Fruit fly (Drosophila melanogaster): Measurements from ENCODE around the gene CG11656.

The CG11656 gene

DNA sequence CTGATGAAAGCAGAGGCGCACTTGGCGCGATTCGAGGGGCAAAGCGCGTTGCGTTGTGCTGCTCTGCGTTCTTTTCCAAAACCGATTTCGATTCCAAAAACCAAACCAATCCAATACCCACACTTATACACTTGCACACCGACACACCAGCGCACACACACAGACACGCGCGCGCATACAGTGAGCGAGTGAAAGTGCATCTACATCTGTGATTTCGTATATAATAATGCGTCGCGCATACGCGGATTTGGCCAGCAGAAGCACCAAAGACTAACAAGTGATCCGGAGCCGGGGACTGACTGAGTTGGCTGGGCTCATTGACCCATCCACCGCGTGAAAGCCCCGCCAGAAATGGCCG lies 11.5 kb upstream of the CG11656 start:
- TF ChIP-seq EcR (GFP tag; optimal IDR thresholded peaks at IDR 0.05), result no peak
- TF ChIP-seq usp (GFP tag; optimal IDR thresholded peaks at IDR 0.05), result no peak
- no peak for TF ChIP-seq pan (optimal IDR thresholded peaks at IDR 0.05)
- no peak for TF ChIP-seq psq (optimal IDR thresholded peaks at IDR 0.05)
- no peak for TF ChIP-seq CG8478 (optimal IDR thresholded peaks at IDR 0.05)
- TF ChIP-seq Dll (optimal IDR thresholded peaks at IDR 0.05), result no peak

DNA sequence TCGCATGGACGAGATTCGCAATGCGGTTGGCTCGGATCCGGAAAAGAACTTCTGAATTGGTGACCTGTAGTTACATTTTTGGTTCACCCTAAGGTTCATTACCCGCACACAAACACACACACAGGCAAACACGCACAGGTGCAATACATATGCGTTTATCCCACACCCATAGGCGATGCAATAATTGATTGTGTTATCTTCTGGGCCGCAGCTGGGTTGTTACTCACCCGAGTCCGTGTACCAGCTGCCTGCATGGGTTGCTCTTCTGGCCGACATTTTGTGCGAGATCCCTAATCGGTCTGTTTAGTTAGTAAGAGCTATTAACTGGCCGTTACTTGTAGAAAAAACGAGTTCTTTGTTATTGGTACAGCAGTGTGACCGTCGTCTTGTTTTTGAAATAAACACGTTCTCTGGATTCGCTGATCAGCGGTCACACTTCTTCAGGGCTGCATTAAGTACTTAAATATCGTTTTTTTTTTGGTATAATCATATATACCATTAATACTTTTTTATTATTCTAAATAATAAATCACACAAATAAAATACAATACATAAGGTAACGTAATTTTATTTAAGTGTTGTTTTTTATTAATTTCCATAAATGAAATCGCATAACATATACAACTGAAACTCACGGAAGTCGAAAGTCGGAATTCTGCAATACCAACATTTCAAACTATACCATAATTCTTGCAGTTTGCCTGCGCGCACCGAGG lies 1.4 kb downstream of the CG11656 start, which contains the start of gene CG8031:
CG8031 (minus strand) TSS at position 406 of the 716 bp plus-strand sequence.
- TF ChIP-seq Dll (optimal IDR thresholded peaks at IDR 0.05), result peak; percentile 51
- peak in 1 of 2 experiments; percentile 71 for TF ChIP-seq EcR (GFP tag; optimal IDR thresholded peaks at IDR 0.05)
- no peak for TF ChIP-seq pan (optimal IDR thresholded peaks at IDR 0.05)
- no peak for TF ChIP-seq psq (optimal IDR thresholded peaks at IDR 0.05)
- no peak for TF ChIP-seq CG8478 (optimal IDR thresholded peaks at IDR 0.05)
- TF ChIP-seq usp (GFP tag; optimal IDR thresholded peaks at IDR 0.05), result no peak

DNA sequence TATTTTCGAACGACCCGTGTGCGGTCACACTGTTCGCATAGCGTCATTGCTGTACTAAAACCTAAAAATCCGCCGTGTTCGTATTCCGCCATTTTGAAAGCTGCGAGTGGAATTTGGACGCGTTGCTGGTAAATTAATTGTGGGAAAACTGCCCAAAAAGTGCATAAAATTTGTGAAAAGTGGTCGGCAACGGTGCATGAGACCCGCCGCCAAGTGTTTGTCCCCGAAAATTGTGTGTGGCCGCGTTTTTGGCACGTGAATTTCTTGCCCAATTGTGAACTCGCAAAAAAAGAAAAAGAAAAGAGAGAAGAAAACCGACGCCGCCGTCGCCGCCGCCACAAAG lies 1.9 kb downstream of the CG11656 start, which contains the start of gene CtBP:
CtBP (plus strand) TSS at position 29 of the 343 bp plus-strand sequence.
- TF ChIP-seq EcR (GFP tag; optimal IDR thresholded peaks at IDR 0.05) (no peak), Dll (optimal IDR thresholded peaks at IDR 0.05) (no peak), CG8478 (optimal IDR thresholded peaks at IDR 0.05) (no peak), pan (optimal IDR thresholded peaks at IDR 0.05) (no peak), psq (optimal IDR thresholded peaks at IDR 0.05) (no peak), usp (GFP tag; optimal IDR thresholded peaks at IDR 0.05) (no peak)

DNA sequence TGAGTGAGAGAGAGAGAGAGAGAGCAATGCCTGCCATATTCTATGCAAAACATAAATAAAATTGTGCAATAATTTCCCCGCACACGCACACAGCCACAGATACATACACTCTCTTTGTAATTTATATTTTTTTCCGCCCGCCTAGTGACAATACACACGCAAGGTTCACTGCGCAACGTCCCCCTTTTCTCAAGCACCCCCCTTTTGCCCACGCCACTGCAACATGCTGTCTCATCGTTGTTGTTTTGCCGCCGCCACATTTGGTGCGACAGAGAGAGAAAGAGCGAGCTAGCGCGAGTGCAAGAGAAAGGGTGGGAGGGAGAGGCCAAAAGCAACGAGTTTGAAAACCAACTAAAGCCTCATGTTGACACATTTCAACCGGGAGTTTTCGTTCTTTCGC lies 2.7 kb downstream of the CG11656 start:
- TF ChIP-seq EcR (GFP tag; optimal IDR thresholded peaks at IDR 0.05) (peak in 1 of 2 experiments; percentile 3), Dll (optimal IDR thresholded peaks at IDR 0.05) (peak; percentile 29), CG8478 (optimal IDR thresholded peaks at IDR 0.05) (peak; percentile 85), pan (optimal IDR thresholded peaks at IDR 0.05) (no peak), usp (GFP tag; optimal IDR thresholded peaks at IDR 0.05) (no peak), psq (optimal IDR thresholded peaks at IDR 0.05) (no peak)

DNA sequence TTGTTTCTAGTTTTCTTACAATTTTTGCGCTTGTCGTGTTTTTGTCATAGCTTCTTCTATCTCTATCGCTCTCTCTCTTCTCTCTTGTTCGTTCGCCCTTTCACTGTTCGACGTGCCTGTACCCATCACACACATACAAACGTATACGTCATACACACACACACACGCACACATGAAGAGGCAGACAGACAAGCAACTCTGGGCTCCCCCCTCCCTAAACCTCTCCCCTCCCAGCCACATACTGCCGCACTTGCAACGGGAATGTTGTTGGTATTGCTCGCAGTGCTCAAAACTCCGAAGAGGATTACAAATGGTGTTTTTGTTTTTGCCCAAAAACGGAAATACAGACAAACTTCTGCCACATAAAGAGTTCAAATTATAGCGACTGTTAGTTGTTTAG lies 3.3 kb downstream of the CG11656 start:
- TF ChIP-seq psq (optimal IDR thresholded peaks at IDR 0.05) (no peak), EcR (GFP tag; optimal IDR thresholded peaks at IDR 0.05) (no peak), CG8478 (optimal IDR thresholded peaks at IDR 0.05) (no peak), usp (GFP tag; optimal IDR thresholded peaks at IDR 0.05) (no peak)

DNA sequence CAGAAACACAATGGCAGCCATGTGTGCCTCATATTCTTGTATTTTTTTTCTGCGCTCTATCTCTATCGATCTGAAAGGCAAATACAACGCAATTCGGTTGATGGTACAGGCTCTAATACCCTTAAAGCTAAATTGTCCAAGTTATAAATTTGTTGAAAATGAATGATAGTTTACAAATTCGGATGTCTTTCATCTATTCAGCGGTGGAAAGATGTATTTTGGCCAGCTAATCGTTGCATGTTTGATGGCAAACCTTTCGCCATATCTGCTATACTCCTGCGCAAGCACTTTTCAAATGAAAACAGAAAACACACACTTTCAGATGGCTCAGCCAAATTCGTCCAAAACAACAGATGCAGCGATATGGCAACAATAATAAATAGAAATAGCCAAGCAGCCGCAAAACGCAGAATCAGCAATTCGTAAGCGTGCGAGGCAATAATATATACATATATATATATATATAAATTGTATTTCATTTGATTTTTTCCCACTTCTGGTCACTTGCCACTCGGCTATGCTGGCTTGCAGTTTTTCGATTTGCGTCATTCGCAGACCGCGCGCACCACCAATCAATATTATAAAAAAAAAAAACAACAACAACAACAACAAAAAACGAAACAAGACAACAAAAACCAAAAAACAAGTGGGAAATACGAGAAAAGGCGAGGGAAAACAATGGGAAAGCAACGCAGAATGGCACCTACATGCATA lies 4.6 kb downstream of the CG11656 start:
- TF ChIP-seq pan (optimal IDR thresholded peaks at IDR 0.05) (no peak), psq (optimal IDR thresholded peaks at IDR 0.05) (no peak), CG8478 (optimal IDR thresholded peaks at IDR 0.05) (no peak), usp (GFP tag; optimal IDR thresholded peaks at IDR 0.05) (no peak), Dll (optimal IDR thresholded peaks at IDR 0.05) (no peak), EcR (GFP tag; optimal IDR thresholded peaks at IDR 0.05) (no peak)

DNA sequence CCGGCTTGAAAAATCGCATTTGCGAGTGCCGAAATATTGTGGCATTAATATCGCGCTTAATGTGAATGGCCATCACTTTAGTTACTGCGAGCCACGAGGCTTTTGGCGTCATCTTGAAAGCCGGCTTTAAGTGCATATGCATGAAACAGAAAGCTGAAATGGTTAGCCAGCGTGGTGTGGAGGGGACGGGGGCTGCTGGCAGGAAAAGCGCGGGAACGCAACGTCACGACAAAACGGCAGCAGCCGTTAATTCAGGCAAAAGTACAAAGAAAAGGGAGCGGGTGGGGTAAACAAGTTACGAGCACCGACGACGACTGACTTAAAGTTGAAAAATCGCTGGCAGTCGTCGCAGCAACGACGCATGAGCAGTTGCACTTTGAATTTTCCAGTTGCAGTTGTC lies 5.7 kb downstream of the CG11656 start:
- TF ChIP-seq psq (optimal IDR thresholded peaks at IDR 0.05), result no peak
- no peak for TF ChIP-seq EcR (GFP tag; optimal IDR thresholded peaks at IDR 0.05)
- no peak for TF ChIP-seq usp (GFP tag; optimal IDR thresholded peaks at IDR 0.05)
- TF ChIP-seq Dll (optimal IDR thresholded peaks at IDR 0.05), result no peak
- no peak for TF ChIP-seq CG8478 (optimal IDR thresholded peaks at IDR 0.05)
- TF ChIP-seq pan (optimal IDR thresholded peaks at IDR 0.05), result no peak

DNA sequence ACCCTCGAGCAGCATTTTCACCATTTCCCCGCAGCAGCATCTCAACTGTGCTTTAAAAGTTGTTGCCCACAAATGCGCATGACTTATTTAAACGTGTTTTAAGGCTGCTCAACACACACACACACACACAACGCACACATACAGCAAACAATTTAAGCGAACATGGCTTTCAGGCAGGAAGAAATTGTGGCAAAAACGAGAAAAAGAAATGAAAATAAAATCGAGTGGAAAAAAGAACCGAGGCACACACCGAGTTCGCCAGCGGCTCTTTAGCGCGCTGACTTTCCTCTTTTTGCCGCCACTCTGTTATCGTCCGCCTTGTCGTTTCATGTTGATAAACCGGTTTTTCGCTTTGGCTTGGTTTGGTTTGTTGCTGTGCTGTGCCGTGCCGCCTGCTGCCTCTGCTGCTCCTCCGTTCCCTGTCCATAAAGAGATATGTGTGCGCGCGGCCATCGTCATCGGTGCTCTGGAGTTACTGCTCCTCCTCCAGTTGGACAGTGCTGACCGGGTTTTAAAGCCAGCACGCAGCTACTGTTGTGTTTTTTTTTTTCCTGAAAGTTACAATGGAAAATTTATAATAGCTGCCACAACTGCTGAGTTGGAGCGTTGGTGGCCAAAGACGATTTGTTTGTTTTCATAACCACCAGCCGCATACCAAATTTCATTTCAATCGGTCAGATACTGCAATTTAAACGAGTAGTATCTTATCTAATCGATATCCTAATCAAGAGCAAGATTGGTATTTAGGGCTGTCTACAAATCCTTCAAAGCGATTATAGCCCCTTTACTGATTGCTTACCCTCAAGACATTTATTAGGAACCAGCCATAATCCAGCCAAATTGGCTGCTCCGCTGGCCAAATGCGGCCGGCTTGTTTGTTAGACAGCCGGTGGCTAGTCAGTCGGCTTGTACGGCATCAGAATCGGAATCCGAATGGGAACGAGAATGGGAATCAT lies 6.4 kb downstream of the CG11656 start:
- TF ChIP-seq pan (optimal IDR thresholded peaks at IDR 0.05) (no peak), CG8478 (optimal IDR thresholded peaks at IDR 0.05) (no peak), EcR (GFP tag; optimal IDR thresholded peaks at IDR 0.05) (no peak), psq (optimal IDR thresholded peaks at IDR 0.05) (no peak)

DNA sequence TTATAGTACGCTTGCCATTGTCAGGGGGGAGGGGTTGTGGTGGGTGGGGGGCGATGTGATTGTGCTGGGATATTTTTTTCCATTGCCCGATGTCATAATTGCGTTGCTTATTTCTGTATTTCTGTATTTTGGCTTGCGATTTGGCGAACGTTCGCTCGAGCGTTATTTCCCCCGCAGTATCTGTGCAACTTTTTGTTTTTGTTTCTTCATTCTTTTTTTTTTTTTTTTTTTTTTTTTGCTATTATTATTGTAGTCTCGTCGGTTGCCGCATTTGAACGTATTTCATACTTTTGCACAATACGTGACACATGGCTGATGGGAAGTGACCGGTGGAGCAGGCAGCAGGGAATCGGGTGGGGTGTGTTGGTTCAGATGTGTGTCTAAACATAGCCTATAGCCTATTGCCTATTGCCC lies 7.9 kb downstream of the CG11656 start:
- no peak for TF ChIP-seq pan (optimal IDR thresholded peaks at IDR 0.05)
- TF ChIP-seq EcR (GFP tag; optimal IDR thresholded peaks at IDR 0.05), result no peak
- no peak for TF ChIP-seq Dll (optimal IDR thresholded peaks at IDR 0.05)
- TF ChIP-seq CG8478 (optimal IDR thresholded peaks at IDR 0.05), result no peak
- no peak for TF ChIP-seq usp (GFP tag; optimal IDR thresholded peaks at IDR 0.05)
- no peak for TF ChIP-seq psq (optimal IDR thresholded peaks at IDR 0.05)

DNA sequence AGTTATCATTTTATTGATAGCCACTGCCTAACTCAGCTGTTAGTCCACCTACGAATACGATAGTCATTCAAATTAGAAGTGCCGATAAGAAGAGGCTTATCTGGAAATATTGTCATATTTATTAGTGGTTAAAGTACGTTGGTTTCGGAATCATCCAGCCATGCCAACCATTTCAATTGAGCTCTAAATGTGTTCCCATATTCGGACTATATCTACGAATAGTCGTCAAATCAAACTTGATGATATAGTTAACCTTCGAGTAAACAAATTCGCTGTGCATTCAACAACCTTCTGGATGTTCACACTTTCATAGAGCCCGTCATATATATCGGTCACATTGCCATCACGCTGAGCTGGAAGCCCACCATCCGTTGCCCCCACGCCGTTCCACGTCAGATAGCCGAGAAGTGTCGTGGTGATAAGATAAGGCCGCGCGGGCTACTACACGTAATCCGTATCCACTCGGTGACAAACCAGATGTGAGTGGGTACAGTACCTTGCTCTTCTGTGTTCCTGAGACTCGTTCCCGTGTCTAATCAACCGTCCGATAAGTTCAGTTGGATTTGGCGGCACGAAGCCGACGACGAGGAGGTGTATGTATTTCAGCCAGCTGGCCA lies 8.7 kb downstream of the CG11656 start:
- no peak for TF ChIP-seq EcR (GFP tag; optimal IDR thresholded peaks at IDR 0.05)
- TF ChIP-seq usp (GFP tag; optimal IDR thresholded peaks at IDR 0.05), result no peak
- TF ChIP-seq CG8478 (optimal IDR thresholded peaks at IDR 0.05), result no peak
- no peak for TF ChIP-seq psq (optimal IDR thresholded peaks at IDR 0.05)
- TF ChIP-seq Dll (optimal IDR thresholded peaks at IDR 0.05), result no peak
- no peak for TF ChIP-seq pan (optimal IDR thresholded peaks at IDR 0.05)

DNA sequence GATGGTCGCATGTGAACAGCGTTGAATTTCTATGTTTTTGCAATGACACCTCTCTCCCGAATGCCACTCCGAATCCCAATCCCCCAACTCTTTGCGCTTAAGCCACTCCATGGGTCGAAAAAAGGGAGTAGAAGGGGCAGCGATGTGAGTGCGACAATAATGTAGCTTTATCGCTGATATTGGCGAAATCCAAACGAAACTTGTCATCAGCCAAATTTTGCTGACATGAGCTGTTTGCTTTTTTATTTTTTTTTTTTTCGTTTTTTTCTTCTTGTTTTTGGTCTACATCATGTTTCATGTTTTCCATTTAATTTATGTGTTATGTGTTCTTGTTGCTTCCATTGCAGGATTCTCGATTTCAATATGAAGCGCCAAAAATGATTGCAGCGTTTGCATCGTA lies 9.3 kb downstream of the CG11656 start:
- TF ChIP-seq EcR (GFP tag; optimal IDR thresholded peaks at IDR 0.05), result no peak
- TF ChIP-seq CG8478 (optimal IDR thresholded peaks at IDR 0.05), result no peak
- no peak for TF ChIP-seq usp (GFP tag; optimal IDR thresholded peaks at IDR 0.05)
- no peak for TF ChIP-seq pan (optimal IDR thresholded peaks at IDR 0.05)
- TF ChIP-seq Dll (optimal IDR thresholded peaks at IDR 0.05), result no peak
- TF ChIP-seq psq (optimal IDR thresholded peaks at IDR 0.05), result no peak
